In genomic region chr3L:9128700-9129582, dm6 we compare ENCODE assay signal across 1 fruit fly cellular context.
A peak's percentile ranks its signal among the peaks of the same experiment; 100 is the strongest.
TF ChIP-seq lines count a peak whose summit lies in the region.

No protein-coding gene starts in this region.

TF ChIP-seq in whole organism, embryonic, 481 proteins besides CTCF, POLR2A, EP300 and RAD21 (continued from another document):
- TF ChIP-seq CG17186 (GFP tag; optimal IDR thresholded peaks at IDR 0.05; lab: Kevin White, UChicago) (no peak), yki (optimal IDR thresholded peaks at IDR 0.05; lab: Kevin White, UChicago) (no peak), pan (optimal IDR thresholded peaks at IDR 0.05; lab: Kevin White, UChicago) (peak in 1 of 2 experiments; percentile 38), pan (GFP tag; optimal IDR thresholded peaks at IDR 0.05 in 1 of 2, IDR thresholded peaks at IDR 0.05 in 1 of 2) (peak; percentile 35 to 57), CG4424 (GFP tag; optimal IDR thresholded peaks at IDR 0.05; lab: Kevin White, UChicago) (peak; percentile 80), CG17802 (tag; optimal IDR thresholded peaks at IDR 0.05; lab: Kevin White, UChicago) (no peak), zen (tag; optimal IDR thresholded peaks at IDR 0.05; lab: Kevin White, UChicago) (peak; percentile 39), CG4404 (GFP tag; IDR thresholded peaks at IDR 0.05; lab: Robert Waterston, UW) (no peak), ind (GFP tag; optimal IDR thresholded peaks at IDR 0.05; lab: Kevin White, UChicago) (peak; percentile 48), Hey (tag; optimal IDR thresholded peaks at IDR 0.05; lab: Kevin White, UChicago) (no peak), vnd (GFP tag; IDR thresholded peaks at IDR 0.05; lab: Robert Waterston, UW; ENCODE audit: partially characterized antibody) (no peak), odd (GFP tag; optimal IDR thresholded peaks at IDR 0.05; lab: Kevin White, UChicago) (peak; percentile 68), sqz (GFP tag; optimal IDR thresholded peaks at IDR 0.05; lab: Kevin White, UChicago) (peak; percentile 36), CG15514 (GFP tag; optimal IDR thresholded peaks at IDR 0.05; lab: Kevin White, UChicago) (no peak), ewg (GFP tag; optimal IDR thresholded peaks at IDR 0.05; lab: Kevin White, UChicago) (peak; percentile 57), ase (GFP tag; IDR thresholded peaks at IDR 0.05; lab: Robert Waterston, UW) (no peak), CG14860 (GFP tag; IDR thresholded peaks at IDR 0.05; lab: Robert Waterston, UW; ENCODE audit: partially characterized antibody) (no peak), Hr78 (GFP tag; optimal IDR thresholded peaks at IDR 0.05; lab: Kevin White, UChicago) (peak in 1 of 2 experiments; percentile 44), dmrt11E (tag; optimal IDR thresholded peaks at IDR 0.05; lab: Kevin White, UChicago) (peak; percentile 82), CG32772 (GFP tag; IDR thresholded peaks at IDR 0.05; lab: Robert Waterston, UW) (0 out of 2 replicates have a peak, but pooled peaks have one; percentile 7), Trl (optimal IDR thresholded peaks at IDR 0.05; lab: Kevin White, UChicago) (peak; percentile 18 to 51), Trl (GFP tag; optimal IDR thresholded peaks at IDR 0.05; lab: Kevin White, UChicago) (no peak)
